Worm (Caenorhabditis elegans): ENCODE data around the gene C18A11.3.

C18A11.3 gene

DNA sequence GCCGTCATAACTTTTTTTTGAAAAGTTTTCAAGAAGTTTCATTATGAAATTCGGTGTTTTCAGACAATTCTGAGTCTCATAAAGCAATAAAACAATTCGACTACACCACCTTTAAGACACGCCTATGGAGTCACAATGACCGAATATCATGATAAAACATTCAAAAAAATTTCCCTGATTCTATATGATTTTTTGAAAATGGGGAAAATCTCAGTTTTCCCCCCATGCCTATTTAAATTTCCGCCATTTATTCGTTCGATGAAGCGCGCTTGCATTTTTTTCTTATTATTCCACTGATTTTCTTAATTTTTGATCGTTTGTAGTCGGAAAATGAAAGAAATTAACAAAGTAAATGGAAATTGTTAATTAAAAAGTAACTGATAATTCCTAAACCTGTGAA lies 33.4 kb upstream of the C18A11.3 start:
- no peak for TF ChIP-seq nhr-77 (tag; optimal IDR thresholded peaks at IDR 0.05)
- TF ChIP-seq nhr-129 (tag; optimal IDR thresholded peaks at IDR 0.05) = no peak
- no peak for TF ChIP-seq mdl-1 (tag; optimal IDR thresholded peaks at IDR 0.05)
- TF ChIP-seq R02D3.7 (tag; optimal IDR thresholded peaks at IDR 0.05) = no peak
- no peak for TF ChIP-seq C34F6.9 (tag; optimal IDR thresholded peaks at IDR 0.05)
- no peak for TF ChIP-seq lin-13 (GFP tag; optimal IDR thresholded peaks at IDR 0.05)
- no peak for TF ChIP-seq alr-1 (tag; optimal IDR thresholded peaks at IDR 0.05)
- TF ChIP-seq unc-55 (GFP tag; optimal IDR thresholded peaks at IDR 0.05) = no peak
- TF ChIP-seq sma-9 (GFP tag; optimal IDR thresholded peaks at IDR 0.05) = no peak
- no peak for TF ChIP-seq sma-9 (tag; optimal IDR thresholded peaks at IDR 0.05)
- TF ChIP-seq zag-1 (tag; optimal IDR thresholded peaks at IDR 0.05) = no peak
- no peak for TF ChIP-seq mab-5 (tag; optimal IDR thresholded peaks at IDR 0.05)

DNA sequence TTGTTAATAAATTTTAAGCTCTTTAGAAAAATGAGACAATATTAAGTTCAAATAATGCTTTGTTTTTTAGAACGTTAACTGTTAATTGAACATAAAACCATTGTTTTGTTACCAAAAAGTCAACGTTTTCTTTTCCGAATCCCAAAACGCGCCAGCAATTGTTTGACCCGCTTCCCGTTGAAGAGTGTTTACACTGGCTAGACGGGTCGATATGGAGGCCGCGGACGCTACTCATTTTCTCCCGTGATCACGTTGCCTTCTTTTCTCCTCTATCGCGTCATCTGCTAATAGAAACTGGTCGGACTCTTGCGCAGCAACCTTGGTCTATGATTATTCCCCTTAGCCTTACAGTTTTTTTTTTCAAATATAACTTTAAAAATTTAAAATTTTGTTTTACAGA lies 31.8 kb upstream of the C18A11.3 start, which contains the start of gene C34D10.1:
C34D10.1 (plus strand) TSS at position 400 of the 400 bp plus-strand sequence.
- TF ChIP-seq blmp-1 (tag; optimal IDR thresholded peaks at IDR 0.05; ENCODE audit: insufficient read depth) (peak; percentile 65), nhr-25 (tag; optimal IDR thresholded peaks at IDR 0.05) (peak; percentile 82), zag-1 (tag; optimal IDR thresholded peaks at IDR 0.05) (no peak), gmeb-1 (tag; optimal IDR thresholded peaks at IDR 0.05) (peak; percentile 56), nhr-6 (tag; optimal IDR thresholded peaks at IDR 0.05) (peak; percentile 21), unc-55 (GFP tag; optimal IDR thresholded peaks at IDR 0.05) (no peak), peb-1 (tag; optimal IDR thresholded peaks at IDR 0.05) (no peak), F13H6.1 (tag; optimal IDR thresholded peaks at IDR 0.05) (peak; percentile 61), sem-4 (tag; optimal IDR thresholded peaks at IDR 0.05) (peak; percentile 86), ama-1 (optimal IDR thresholded peaks at IDR 0.05) (peak; percentile 22), ceh-16 (tag; optimal IDR thresholded peaks at IDR 0.05) (no peak), nhr-10 (tag; optimal IDR thresholded peaks at IDR 0.05) (no peak), ZK546.5 (tag; optimal IDR thresholded peaks at IDR 0.05) (no peak), aly-2 (tag; optimal IDR thresholded peaks at IDR 0.05) (no peak), sma-9 (GFP tag; optimal IDR thresholded peaks at IDR 0.05) (peak; percentile 69), sma-9 (tag; optimal IDR thresholded peaks at IDR 0.05) (no peak), fos-1 (tag; optimal IDR thresholded peaks at IDR 0.05) (peak; percentile 63), nhr-12 (tag; optimal IDR thresholded peaks at IDR 0.05) (no peak), unc-39 (tag; optimal IDR thresholded peaks at IDR 0.05) (no peak), lsy-2 (tag; optimal IDR thresholded peaks at IDR 0.05) (peak in 1 of 2 experiments; percentile 77), mab-5 (tag; optimal IDR thresholded peaks at IDR 0.05) (no peak), ztf-4 (tag; optimal IDR thresholded peaks at IDR 0.05) (peak; percentile 77), C34F6.9 (tag; optimal IDR thresholded peaks at IDR 0.05) (peak; percentile 58), snpc-4 (tag; optimal IDR thresholded peaks at IDR 0.05) (peak; percentile 14), egl-27 (tag; optimal IDR thresholded peaks at IDR 0.05) (peak; percentile 28), alr-1 (tag; optimal IDR thresholded peaks at IDR 0.05) (no peak), nhr-21 (tag; optimal IDR thresholded peaks at IDR 0.05) (peak; percentile 57), nhr-23 (tag; optimal IDR thresholded peaks at IDR 0.05) (no peak), crh-2 (tag; optimal IDR thresholded peaks at IDR 0.05) (peak; percentile 73), Y55F3AM.14 (GFP tag; optimal IDR thresholded peaks at IDR 0.05) (no peak), nhr-129 (tag; optimal IDR thresholded peaks at IDR 0.05) (peak; percentile 83), skn-1 (tag; optimal IDR thresholded peaks at IDR 0.05) (no peak), lin-13 (GFP tag; optimal IDR thresholded peaks at IDR 0.05) (peak; percentile 67), mdl-1 (tag; optimal IDR thresholded peaks at IDR 0.05) (peak in 1 of 2 experiments; percentile 2), nhr-237 (tag; optimal IDR thresholded peaks at IDR 0.05) (no peak), R02D3.7 (tag; optimal IDR thresholded peaks at IDR 0.05) (no peak), lin-11 (tag; optimal IDR thresholded peaks at IDR 0.05) (peak; percentile 73), lin-39 (tag; optimal IDR thresholded peaks at IDR 0.05) (no peak), elt-3 (tag; optimal IDR thresholded peaks at IDR 0.05) (no peak), dmd-4 (tag; optimal IDR thresholded peaks at IDR 0.05) (no peak), sma-3 (GFP tag; optimal IDR thresholded peaks at IDR 0.05) (peak; percentile 76)

DNA sequence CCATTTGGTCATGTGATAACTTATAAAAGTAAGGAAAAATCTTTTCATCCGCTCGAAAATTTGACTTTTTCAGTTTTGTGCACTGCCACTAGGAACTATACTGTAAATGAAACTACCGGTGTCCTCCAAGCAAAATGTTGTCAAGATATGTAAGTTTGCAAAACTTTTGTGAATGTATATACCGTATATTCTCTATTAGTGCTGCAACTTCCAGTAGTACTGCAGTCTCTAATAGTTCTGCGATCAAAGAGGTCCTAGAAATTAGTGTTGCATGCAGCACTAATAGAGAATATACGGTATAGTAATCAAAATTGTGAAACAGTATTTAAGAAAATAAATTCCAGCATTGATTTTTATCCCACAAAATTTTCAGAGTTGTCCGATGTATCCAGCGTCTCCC lies 30.9 kb upstream of the C18A11.3 start:
- TF ChIP-seq ceh-16 (tag; optimal IDR thresholded peaks at IDR 0.05) (no peak), lin-13 (GFP tag; optimal IDR thresholded peaks at IDR 0.05) (no peak), nhr-12 (tag; optimal IDR thresholded peaks at IDR 0.05) (no peak), nhr-25 (tag; optimal IDR thresholded peaks at IDR 0.05) (no peak), ztf-11 (tag; optimal IDR thresholded peaks at IDR 0.05) (no peak)

All from whole organism, L2 larva.